Fruit fly (Drosophila melanogaster): ENCODE results near the gene CG6443.

DNA sequence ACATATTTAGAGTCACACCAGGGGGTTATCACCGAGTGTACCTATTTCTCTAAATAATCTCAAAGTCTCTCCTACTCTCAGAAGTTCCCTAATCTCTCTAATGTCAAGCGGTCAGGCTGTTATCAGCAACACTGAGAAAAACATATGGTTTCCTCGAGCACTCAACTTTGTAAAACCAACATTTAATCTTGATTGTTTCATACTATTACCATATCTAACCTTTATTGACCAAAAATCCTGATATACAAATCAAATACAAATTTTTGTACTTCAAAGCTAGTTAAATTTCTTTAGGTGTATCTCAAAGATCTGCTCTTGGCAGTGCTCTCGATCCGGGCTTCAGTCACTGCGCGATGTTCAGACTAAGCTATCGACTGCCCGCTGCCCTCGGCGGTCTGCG is 25.5 kb upstream of the CG6443 start, which contains the start of gene CG6415:
- peak; percentile 38 for TF ChIP-seq OdsH (GFP tag; optimal IDR thresholded peaks at IDR 0.05)
- TF ChIP-seq CG10631 (GFP tag; optimal IDR thresholded peaks at IDR 0.05) = no peak
- TF ChIP-seq CG8119 (GFP tag; IDR thresholded peaks at IDR 0.05) = peak; percentile 63; the same call in 2 of the 3 replicates
- TF ChIP-seq Hr4 (GFP tag; optimal IDR thresholded peaks at IDR 0.05) = peak; percentile 71
- peak; percentile 27 for TF ChIP-seq lz (GFP tag; optimal IDR thresholded peaks at IDR 0.05)

Data from whole organism, prepupa.